Worm (Caenorhabditis elegans) whole organism, L4 larva: ENCODE data around the gene F26A10.2.

Experiments
- F37D6.2 ChIP-seq: sonication (generic microtip); optimal IDR thresholded peaks from 2 replicates; lab custom pipeline; 2016; ENCODE audit warnings: mild to moderate bottlenecking, missing genetic modification characterization, missing compliant biosample characterization
- T20F7.1 ChIP-seq: fragments of 200-800 bp; sonication (Bioruptor generic); optimal IDR thresholded peaks from 2 replicates; lab custom pipeline; 2018; ENCODE audit warnings: mild to moderate bottlenecking, missing genetic modification characterization, missing compliant biosample characterization
- aha-1 ChIP-seq: fragments of 150-350 bp; peaks from one replicate; lab custom pipeline; 2014; ENCODE audit warnings: missing biosample characterization, missing genetic modification characterization
- ceh-20 ChIP-seq: fragments of 200-800 bp; sonication (Bioruptor generic); IDR thresholded peaks from 2 replicates; pipeline ENCODE4 v1.3.6; 2022; ENCODE audit warnings: missing genetic modification reagents, missing genetic modification characterization, missing compliant biosample characterization
- daf-16 ChIP-seq, 3 experiments: sonication (generic microtip); optimal IDR thresholded peaks; 2 replicates each; lab custom pipeline; 2016 to 2017; ENCODE audit warnings: missing genetic modification characterization in 3 of 3, missing genetic modification reagents in 3 of 3, mild to moderate bottlenecking in 2 of 3, missing compliant biosample characterization in 2 of 3, missing biosample characterization in 1 of 3, moderate library complexity in 1 of 3
- dmd-6 ChIP-seq: fragments of 200-800 bp; sonication (Bioruptor generic); IDR thresholded peaks from 2 replicates; pipeline ENCODE4 v1.3.6; 2022; ENCODE audit warnings: missing genetic modification reagents, missing genetic modification characterization, missing compliant biosample characterization
- dmd-8 ChIP-seq: fragments of 200-800 bp; sonication (Bioruptor generic); IDR thresholded peaks from 2 replicates; pipeline ENCODE4 v1.3.6; 2022; ENCODE audit warnings: missing genetic modification characterization, missing compliant biosample characterization
- dve-1 ChIP-seq: sonication (generic microtip); optimal IDR thresholded peaks from 2 replicates; lab custom pipeline; 2017; ENCODE audit warnings: antibody characterized with exemption, mild to moderate bottlenecking, missing genetic modification characterization, missing compliant biosample characterization; ENCODE audit not compliant: insufficient read depth
- egl-27 ChIP-seq: sonication (generic microtip); optimal IDR thresholded peaks from 3 replicates; lab custom pipeline; 2017; ENCODE audit warnings: missing biosample characterization, missing genetic modification reagents, missing genetic modification characterization
- egl-43 ChIP-seq: fragments of 200-800 bp; sonication (Bioruptor generic); IDR thresholded peaks from 2 replicates; pipeline ENCODE4 v1.3.6; 2022; ENCODE audit warnings: missing genetic modification reagents, missing genetic modification characterization, missing compliant biosample characterization
- fkh-10 ChIP-seq: fragments of 150-350 bp; optimal IDR thresholded peaks from 2 replicates; lab custom pipeline; 2014; ENCODE audit warnings: missing biosample characterization, missing genetic modification reagents, missing genetic modification characterization
- hif-1 ChIP-seq, 2 experiments: sonication (generic microtip); optimal IDR thresholded peaks; 2 replicates each; lab custom pipeline; 2016 to 2017; ENCODE audit warnings: missing compliant biosample characterization in 2 of 2, missing genetic modification characterization in 2 of 2, missing genetic modification reagents in 2 of 2, missing genotype in 2 of 2, mild to moderate bottlenecking in 1 of 2
- hlh-11 ChIP-seq: fragments of 200-800 bp; sonication (Bioruptor generic); optimal IDR thresholded peaks from 2 replicates; lab custom pipeline; 2018; ENCODE audit warnings: mild to moderate bottlenecking, missing genetic modification characterization, missing compliant biosample characterization
- hlh-30 ChIP-seq: sonication (generic microtip); optimal IDR thresholded peaks from 2 replicates; lab custom pipeline; 2017; ENCODE audit warnings: antibody characterized with exemption, mild to moderate bottlenecking, missing genetic modification characterization, missing compliant biosample characterization; ENCODE audit not compliant: insufficient read depth
- lim-7 ChIP-seq: fragments of 200-800 bp; sonication (Bioruptor generic); IDR thresholded peaks from 2 replicates; pipeline ENCODE4 v1.3.6; 2022; ENCODE audit warnings: missing genetic modification characterization, missing compliant biosample characterization
- lin-29 ChIP-seq: fragments of 200-800 bp; sonication (Bioruptor generic); IDR thresholded peaks from 2 replicates; pipeline ENCODE4 v1.3.6; 2022; ENCODE audit warnings: missing genetic modification reagents, missing genetic modification characterization, missing compliant biosample characterization
- lin-39 ChIP-seq: fragments of 150-350 bp; optimal IDR thresholded peaks from 2 replicates; lab custom pipeline; 2014; ENCODE audit warnings: missing biosample characterization, missing genetic modification reagents, missing genetic modification characterization
- lir-3 ChIP-seq: sonication (generic microtip); optimal IDR thresholded peaks from 2 replicates; lab custom pipeline; 2016; ENCODE audit warnings: mild to moderate bottlenecking, missing genetic modification characterization, missing compliant biosample characterization
- madf-5 ChIP-seq, 2 experiments: fragments of 200-800 bp; sonication (Bioruptor generic); IDR thresholded peaks; 2 replicates each; pipeline ENCODE4 v1.3.6; 2022; ENCODE audit warnings: missing compliant biosample characterization in 2 of 2, missing genetic modification characterization in 2 of 2
- mdl-1 ChIP-seq, 2 experiments: fragments of 150-350 bp in 1 of 2; sonication (generic microtip) in 1 of 2; optimal IDR thresholded peaks; 2 replicates each; lab custom pipeline; 2014 to 2017; ENCODE audit warnings: missing biosample characterization in 2 of 2, missing genetic modification characterization in 2 of 2
- mxl-2 ChIP-seq: fragments of 200-800 bp; sonication (Bioruptor generic); conservative IDR thresholded peaks from 2 replicates; pipeline ENCODE4 v1.3.6; 2022; ENCODE audit warnings: missing genetic modification reagents, missing genetic modification characterization, missing compliant biosample characterization
- mxl-3 ChIP-seq: fragments of 200-800 bp; sonication (Bioruptor generic); optimal IDR thresholded peaks from 2 replicates; lab custom pipeline; 2018; ENCODE audit warnings: mild to moderate bottlenecking, missing genetic modification characterization, missing compliant biosample characterization
- nhr-102 ChIP-seq: sonication (generic microtip); optimal IDR thresholded peaks from 2 replicates; lab custom pipeline; 2016; ENCODE audit warnings: mild to moderate bottlenecking, missing genetic modification characterization, moderate library complexity, missing compliant biosample characterization
- nhr-25 ChIP-seq: sonication (generic microtip); optimal IDR thresholded peaks from 2 replicates; lab custom pipeline; 2017; ENCODE audit warnings: missing genetic modification characterization, mild to moderate bottlenecking, missing compliant biosample characterization, antibody characterized with exemption, moderate library complexity, borderline replicate concordance; ENCODE audit not compliant: insufficient read depth
- nhr-28 ChIP-seq: fragments of 150-350 bp; optimal IDR thresholded peaks from 2 replicates; lab custom pipeline; 2014; ENCODE audit warnings: missing biosample characterization, missing genetic modification characterization
- php-3 ChIP-seq: fragments of 200-800 bp; sonication (Bioruptor generic); IDR thresholded peaks from 2 replicates; pipeline ENCODE4 v1.3.6; 2022; ENCODE audit warnings: missing genetic modification reagents, missing genetic modification characterization, missing compliant biosample characterization
- pqm-1 ChIP-seq: sonication (generic microtip); optimal IDR thresholded peaks from 2 replicates; lab custom pipeline; 2017; ENCODE audit warnings: missing biosample characterization, missing genetic modification characterization
- sdz-12 ChIP-seq: fragments of 200-800 bp; sonication (Bioruptor generic); optimal IDR thresholded peaks from 2 replicates; lab custom pipeline; 2018; ENCODE audit warnings: mild to moderate bottlenecking, missing genetic modification characterization, missing compliant biosample characterization
- skn-1 ChIP-seq: fragments of 150-350 bp; optimal IDR thresholded peaks from 2 replicates; lab custom pipeline; 2014; ENCODE audit warnings: missing biosample characterization, missing genetic modification characterization
- snpc-1.2 ChIP-seq: fragments of 200-800 bp; sonication (Bioruptor generic); IDR thresholded peaks from 2 replicates; pipeline ENCODE4 v1.3.6; 2022; ENCODE audit warnings: missing genetic modification reagents, missing genetic modification characterization, missing compliant biosample characterization
- tag-97 ChIP-seq: fragments of 200-800 bp; sonication (Bioruptor generic); IDR thresholded peaks from 2 replicates; pipeline ENCODE4 v1.3.6; 2022; ENCODE audit warnings: missing genetic modification characterization, missing compliant biosample characterization
- tra-1 ChIP-seq: fragments of 200-800 bp; sonication (Bioruptor generic); IDR thresholded peaks from 2 replicates; pipeline ENCODE4 v1.3.6; 2022; ENCODE audit warnings: missing genetic modification reagents, missing genetic modification characterization, missing compliant biosample characterization
- unc-62 ChIP-seq, 3 experiments: fragments of 150-350 bp in 1 of 3; sonication (generic microtip); optimal IDR thresholded peaks in 2 of 3; peaks in 1 of 3; 1 replicate in 1 of 3; 2 replicates in 2 of 3; lab custom pipeline; 2014 to 2017; ENCODE audit warnings: missing biosample characterization in 3 of 3, missing genetic modification characterization in 3 of 3, missing genetic modification reagents in 3 of 3, missing genotype in 1 of 3
- zip-11 ChIP-seq: fragments of 200-800 bp; sonication (Bioruptor generic); IDR thresholded peaks from 2 replicates; pipeline ENCODE4 v1.3.6; 2022; ENCODE audit warnings: missing genetic modification characterization, missing compliant biosample characterization
- ztf-11 ChIP-seq: fragments of 150-350 bp; optimal IDR thresholded peaks from 2 replicates; lab custom pipeline; 2014; ENCODE audit warnings: missing biosample characterization, missing genetic modification characterization

F26A10.2 gene

DNA sequence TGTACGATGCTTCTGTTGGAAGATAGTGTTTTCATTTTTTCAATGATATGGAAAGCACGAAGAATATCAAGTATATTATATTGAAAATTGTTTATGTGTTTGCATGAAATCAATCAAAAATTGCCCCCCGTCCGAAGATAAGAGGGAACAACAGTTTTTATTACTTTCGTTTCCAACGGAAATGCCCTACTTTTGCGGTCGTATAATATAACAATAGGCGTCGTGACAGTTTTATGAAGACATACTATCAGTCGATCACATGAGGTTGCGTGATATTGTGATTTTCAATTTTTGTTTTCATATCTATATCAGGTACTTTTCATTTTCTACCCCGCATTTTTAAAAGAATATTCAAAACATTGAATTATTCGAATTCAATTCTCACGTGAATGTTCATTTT, 49.2 kb downstream of the F26A10.2 start:
- TF ChIP-seq dve-1 (tag; lab: Kevin White, UChicago) (peak; percentile 60), egl-43 (no peak), nhr-28 (peak; percentile 75), F37D6.2 (tag; lab: Kevin White, UChicago) (no peak), daf-16 (GFP tag; optimal IDR thresholded peaks at IDR 0.05; lab: Kevin White, UChicago) (peak in 1 of 2 experiments; percentile 6), daf-16 (tag; optimal IDR thresholded peaks at IDR 0.05; lab: Kevin White, UChicago) (peak; percentile 78), hlh-11 (tag; lab: Kevin White, UChicago) (peak; percentile 45), tra-1 (GFP tag; lab: Robert Waterston, UW) (peak; percentile 73), zip-11 (GFP tag; lab: Robert Waterston, UW) (no peak), hif-1 (tag; optimal IDR thresholded peaks at IDR 0.05; lab: Kevin White, UChicago) (peak in 1 of 2 experiments; percentile 42), dmd-6 (GFP tag; lab: Robert Waterston, UW) (peak; percentile 42), lin-29 (GFP tag; lab: Robert Waterston, UW) (no peak), mdl-1 (tag; optimal IDR thresholded peaks at IDR 0.05; lab: Kevin White, UChicago) (peak in 1 of 2 experiments; percentile 44), nhr-102 (tag; lab: Kevin White, UChicago) (peak; percentile 19), hlh-30 (tag; lab: Kevin White, UChicago) (no peak), unc-62 (GFP tag; optimal IDR thresholded peaks at IDR 0.05 in 1 of 2; lab: Kevin White, UChicago) (peak in 1 of 2 experiments; percentile 87), unc-62 (tag; optimal IDR thresholded peaks at IDR 0.05; lab: Kevin White, UChicago) (no peak), lir-3 (tag; lab: Kevin White, UChicago) (no peak), ceh-20 (GFP tag; lab: Robert Waterston, UW) (peak; percentile 53; the same call in 1 of the 2 replicates), ztf-11 (tag; lab: Kevin White, UChicago) (no peak), php-3 (peak; percentile 96)

DNA sequence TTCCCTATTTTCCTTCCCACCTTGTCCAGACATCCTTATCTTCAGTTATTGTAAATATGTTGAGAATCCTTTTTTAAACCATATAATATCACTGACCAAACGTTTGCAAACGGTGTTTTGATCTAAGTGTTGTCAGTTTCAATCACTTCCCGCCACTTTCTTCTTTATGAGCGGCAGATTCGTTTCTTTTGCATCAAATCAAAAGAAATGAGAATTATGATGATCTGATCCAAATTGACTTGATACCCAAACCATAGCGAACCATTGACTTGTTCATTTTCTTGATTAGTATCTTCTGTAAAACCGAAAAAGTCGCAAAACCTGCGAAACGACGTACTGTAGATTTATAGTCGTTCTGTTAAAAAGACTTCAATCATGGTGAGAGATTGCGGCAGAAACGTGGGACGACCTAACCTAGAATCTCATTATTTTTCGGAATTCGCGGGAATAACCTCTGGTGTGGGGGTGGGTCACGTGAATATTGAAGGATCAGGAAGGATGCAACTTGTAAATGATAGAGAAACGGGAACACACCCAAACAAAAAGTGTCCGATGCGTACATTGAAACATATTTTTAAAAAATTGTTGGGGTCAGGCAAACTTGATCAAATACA, 51.2 kb downstream of the F26A10.2 start:
- TF ChIP-seq lin-39 (no peak), skn-1 (tag; lab: Kevin White, UChicago) (no peak), sdz-12 (GFP tag; lab: Kevin White, UChicago) (no peak), aha-1 (tag; lab: Kevin White, UChicago) (peak; percentile 96), nhr-28 (peak; percentile 41), tag-97 (GFP tag; lab: Robert Waterston, UW) (no peak), hlh-30 (tag; lab: Kevin White, UChicago) (peak; percentile 19), daf-16 (GFP tag; optimal IDR thresholded peaks at IDR 0.05; lab: Kevin White, UChicago) (no peak), daf-16 (tag; optimal IDR thresholded peaks at IDR 0.05; lab: Kevin White, UChicago) (no peak), unc-62 (GFP tag; optimal IDR thresholded peaks at IDR 0.05 in 1 of 2; lab: Kevin White, UChicago) (peak in 1 of 2 experiments; percentile 2), unc-62 (tag; optimal IDR thresholded peaks at IDR 0.05; lab: Kevin White, UChicago) (no peak), lim-7 (GFP tag; lab: Robert Waterston, UW) (no peak), T20F7.1 (no peak), pqm-1 (tag; lab: Kevin White, UChicago) (no peak), nhr-25 (tag; lab: Kevin White, UChicago) (no peak)

DNA sequence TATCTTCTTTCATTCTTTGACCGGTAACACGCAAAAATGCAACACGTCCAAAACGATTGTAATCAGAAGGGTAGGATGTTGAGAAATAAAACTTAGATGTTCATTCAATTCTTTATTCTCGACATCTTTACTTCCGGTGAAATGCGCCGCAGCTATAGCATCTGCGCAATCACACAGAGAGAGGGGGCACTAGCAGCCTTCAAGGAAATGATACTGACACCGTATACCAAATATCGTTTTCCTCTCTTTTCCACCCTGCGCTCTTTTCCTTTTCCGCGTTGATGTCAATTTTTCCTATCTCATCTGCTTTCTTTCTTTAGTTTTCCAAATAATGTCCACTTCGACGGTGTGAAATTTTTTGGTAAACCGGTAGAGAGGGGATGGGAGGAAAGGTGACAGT, 54.5 kb downstream of the F26A10.2 start:
- TF ChIP-seq unc-62 (GFP tag; optimal IDR thresholded peaks at IDR 0.05 in 1 of 2; lab: Kevin White, UChicago) (peak in 1 of 2 experiments; percentile 93), unc-62 (tag; optimal IDR thresholded peaks at IDR 0.05; lab: Kevin White, UChicago) (no peak), madf-5 (GFP tag; IDR thresholded peaks at IDR 0.05; lab: Robert Waterston, UW) (no peak), fkh-10 (GFP tag; lab: Kevin White, UChicago) (no peak), mxl-2 (no peak), daf-16 (GFP tag; optimal IDR thresholded peaks at IDR 0.05; lab: Kevin White, UChicago) (no peak), daf-16 (tag; optimal IDR thresholded peaks at IDR 0.05; lab: Kevin White, UChicago) (no peak), dmd-8 (GFP tag; lab: Robert Waterston, UW) (no peak), mxl-3 (peak; percentile 21), egl-27 (tag; lab: Kevin White, UChicago) (no peak), snpc-1.2 (GFP tag; lab: Robert Waterston, UW) (no peak)
